Fruit fly (Drosophila melanogaster) whole organism: ENCODE data around the gene dbf.

Experiments
- CG8478 ChIP-seq: fragments of >200 bp; optimal IDR thresholded peaks from 2 replicates; lab custom pipeline; 2018; ENCODE audit warnings: inconsistent platforms
- Dll ChIP-seq: fragments of >200 bp; optimal IDR thresholded peaks from 2 replicates; lab custom pipeline; 2017
- EcR ChIP-seq, 2 experiments: fragments of >200 bp; optimal IDR thresholded peaks; 2 replicates each; lab custom pipeline; 2017; ENCODE audit warnings: missing biosample characterization in 2 of 2, missing genetic modification characterization in 2 of 2, missing genetic modification reagents in 2 of 2
- pan ChIP-seq: fragments of >200 bp; optimal IDR thresholded peaks from 2 replicates; lab custom pipeline; 2017
- psq ChIP-seq: fragments of >200 bp; optimal IDR thresholded peaks from 2 replicates; lab custom pipeline; 2017
- usp ChIP-seq: fragments of >200 bp; optimal IDR thresholded peaks from 2 replicates; lab custom pipeline; 2017; ENCODE audit warnings: missing biosample characterization, missing genetic modification characterization, mixed read lengths

DNA sequence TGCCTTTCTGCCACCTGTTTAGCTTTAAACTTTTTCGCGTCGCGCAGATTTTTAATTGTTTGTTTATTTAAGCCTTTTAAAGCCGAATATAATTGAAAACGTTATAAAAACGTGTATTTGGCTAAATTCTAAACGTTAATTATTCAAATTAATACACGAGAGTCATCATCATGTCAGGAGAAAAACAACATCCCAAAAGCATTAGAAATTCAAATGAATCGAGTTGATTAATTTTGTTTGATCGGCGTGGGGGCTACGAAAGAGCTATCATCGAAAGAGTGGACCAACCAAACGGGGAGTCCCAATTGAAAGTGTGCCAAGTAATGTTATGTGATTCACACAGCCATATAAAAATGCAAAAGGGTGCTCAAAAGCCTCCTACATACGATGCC lies 36.4 kb downstream of the dbf start:
- TF ChIP-seq Dll (lab: Kevin White, UChicago) (no peak), CG8478 (lab: Kevin White, UChicago) (no peak), psq (lab: Kevin White, UChicago) (no peak), pan (lab: Kevin White, UChicago) (no peak), usp (GFP tag; lab: Kevin White, UChicago) (no peak), EcR (GFP tag; optimal IDR thresholded peaks at IDR 0.05; lab: Kevin White, UChicago) (no peak)
